Worm (Caenorhabditis elegans): Measurements from ENCODE around the gene srh-17.

Gene srh-17

DNA sequence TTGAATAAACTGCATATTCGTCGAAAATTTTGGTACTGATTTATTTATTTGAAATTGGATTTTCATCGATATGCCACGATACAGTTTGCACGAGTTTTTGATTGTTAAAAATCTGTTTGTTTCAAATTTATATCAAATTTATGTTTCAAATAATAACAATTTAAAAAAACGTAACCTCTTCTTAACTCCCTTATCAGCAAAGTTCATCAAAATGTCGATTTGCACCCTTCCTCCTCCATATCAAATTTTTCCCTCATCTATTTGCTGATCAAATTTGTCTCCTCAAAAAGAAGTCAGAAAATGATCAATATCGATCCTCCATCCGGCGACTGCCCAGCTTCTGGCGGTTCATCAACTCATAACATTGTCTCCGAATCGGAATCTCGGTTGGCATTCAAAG, 50.0 kb downstream of the srh-17 start, which contains the start of gene ssp-33:
TSS of gene ssp-33 (plus strand) at position 301 of the 400 bp plus-strand sequence.
- TF ChIP-seq unc-30 (tag; optimal IDR thresholded peaks at IDR 0.05) (no peak), hlh-4 (tag; optimal IDR thresholded peaks at IDR 0.05) (no peak), tlp-1 (tag; optimal IDR thresholded peaks at IDR 0.05) (no peak), skn-1 (tag; optimal IDR thresholded peaks at IDR 0.05) (no peak), ceh-82 (tag; optimal IDR thresholded peaks at IDR 0.05) (no peak), sox-4 (tag; optimal IDR thresholded peaks at IDR 0.05) (no peak), fkh-8 (tag; optimal IDR thresholded peaks at IDR 0.05) (no peak), C04F5.9 (tag; optimal IDR thresholded peaks at IDR 0.05) (no peak), ceh-88 (GFP tag; IDR thresholded peaks at IDR 0.05) (no peak), zag-1 (tag; optimal IDR thresholded peaks at IDR 0.05) (no peak), lin-13 (GFP tag; optimal IDR thresholded peaks at IDR 0.05) (no peak), mep-1 (tag; optimal IDR thresholded peaks at IDR 0.05) (no peak), aly-2 (tag; optimal IDR thresholded peaks at IDR 0.05) (no peak), nhr-12 (tag; optimal IDR thresholded peaks at IDR 0.05) (no peak), nhr-11 (tag; optimal IDR thresholded peaks at IDR 0.05) (no peak), pax-3 (tag; optimal IDR thresholded peaks at IDR 0.05) (no peak)

DNA sequence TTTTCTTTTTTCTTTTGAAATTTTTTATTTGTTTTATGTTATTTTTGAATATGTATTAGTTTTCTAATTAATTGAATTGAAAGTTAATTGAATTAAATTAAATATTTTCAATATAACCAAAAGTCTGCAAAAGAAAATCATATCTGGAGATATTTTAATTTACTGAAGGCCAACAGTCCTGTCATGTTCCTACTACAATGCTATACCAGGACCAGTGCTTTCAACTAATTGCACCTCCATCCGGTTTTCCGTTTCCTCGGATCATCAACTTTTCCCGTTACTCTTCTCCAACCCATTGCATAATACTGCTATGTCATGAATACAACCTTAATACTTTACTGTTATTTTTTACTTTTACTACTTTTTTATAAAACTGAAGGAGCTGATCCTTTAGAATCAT, 51.2 kb downstream of the srh-17 start, which contains the start of gene R08A2.5:
TSS of gene R08A2.5 (plus strand) at position 301 of the 400 bp plus-strand sequence.
- TF ChIP-seq fos-1 (tag; optimal IDR thresholded peaks at IDR 0.05) (no peak), ces-1 (GFP tag; optimal IDR thresholded peaks at IDR 0.05) (no peak), nhr-237 (tag; optimal IDR thresholded peaks at IDR 0.05) (no peak), nhr-19 (GFP tag; conservative IDR thresholded peaks at IDR 0.05) (no peak), egl-27 (tag; optimal IDR thresholded peaks at IDR 0.05) (no peak), unc-86 (tag; optimal IDR thresholded peaks at IDR 0.05) (no peak), hlh-17 (GFP tag; optimal IDR thresholded peaks at IDR 0.05; ENCODE audit: borderline replicate concordance) (no peak), fkh-8 (tag; optimal IDR thresholded peaks at IDR 0.05) (no peak), lin-15B (tag; optimal IDR thresholded peaks at IDR 0.05) (no peak), dpl-1 (GFP tag; optimal IDR thresholded peaks at IDR 0.05) (no peak), mep-1 (tag; optimal IDR thresholded peaks at IDR 0.05) (no peak)

All from whole organism, L1 larva.